Worm (Caenorhabditis elegans): ENCODE data around the gene chtb-2.

Gene chtb-2

ce11 chrIII:6482918-6483317 is at the start of gene chtb-2:
TSS of gene chtb-2 (plus strand) at chrIII:6483218.
- TF ChIP-seq ceh-20 (GFP tag; IDR thresholded peaks at IDR 0.05) (no peak), nhr-42 (GFP tag; IDR thresholded peaks at IDR 0.05) (no peak), unc-39 (tag; optimal IDR thresholded peaks at IDR 0.05) (no peak), F26F4.8 (GFP tag; conservative IDR thresholded peaks at IDR 0.05) (no peak), ztf-11 (tag; optimal IDR thresholded peaks at IDR 0.05) (no peak)

- no peak for TF ChIP-seq tag-97 (GFP tag; IDR thresholded peaks at IDR 0.05)
- TF ChIP-seq hif-1 (tag; optimal IDR thresholded peaks at IDR 0.05) = no peak
- TF ChIP-seq Y5F2A.4 (GFP tag; optimal IDR thresholded peaks at IDR 0.05) = no peak
- TF ChIP-seq dmd-8 (GFP tag; IDR thresholded peaks at IDR 0.05) = no peak
- TF ChIP-seq zag-1 (tag; optimal IDR thresholded peaks at IDR 0.05) = no peak
- TF ChIP-seq duxl-1 (tag; optimal IDR thresholded peaks at IDR 0.05; ENCODE audit: poor library complexity) = no peak
- TF ChIP-seq daf-8 (GFP tag; IDR thresholded peaks at IDR 0.05) = no peak
- no peak for TF ChIP-seq daf-16 (GFP tag; optimal IDR thresholded peaks at IDR 0.05)
- TF ChIP-seq daf-16 (tag; optimal IDR thresholded peaks at IDR 0.05) = no peak
- TF ChIP-seq Y48G9A.11 (GFP tag; IDR thresholded peaks at IDR 0.05) = no peak
- no peak for TF ChIP-seq hlh-30 (tag; optimal IDR thresholded peaks at IDR 0.05; ENCODE audit: insufficient read depth)
- no peak for TF ChIP-seq hlh-11 (tag; optimal IDR thresholded peaks at IDR 0.05)
These were observed 46.7 kb upstream of the chtb-2 start, which contains the start of gene C05D11.1 for ce11 chrIII:6436308-6436707. TSS of gene C05D11.1 (plus strand) at chrIII:6436608.

ce11 chrIII:6439854-6440253 is 43.2 kb upstream of the chtb-2 start:
- no peak for TF ChIP-seq ZK546.5 (tag; optimal IDR thresholded peaks at IDR 0.05)
- TF ChIP-seq snpc-4 (tag; optimal IDR thresholded peaks at IDR 0.05) = no peak
- no peak for TF ChIP-seq lir-3 (tag; optimal IDR thresholded peaks at IDR 0.05)
- no peak for TF ChIP-seq Y48G9A.11 (GFP tag; IDR thresholded peaks at IDR 0.05)
- TF ChIP-seq lin-13 (GFP tag; optimal IDR thresholded peaks at IDR 0.05) = no peak
- peak; percentile 35 for TF ChIP-seq ama-1 (optimal IDR thresholded peaks at IDR 0.05)
- no peak for TF ChIP-seq nhr-48 (tag; optimal IDR thresholded peaks at IDR 0.05)
- no peak for TF ChIP-seq hlh-11 (tag; optimal IDR thresholded peaks at IDR 0.05)
- TF ChIP-seq pha-4 (GFP tag; IDR thresholded peaks at IDR 0.05) = 0 out of 2 replicates have a peak, but pooled peaks have one; percentile 47
- TF ChIP-seq pha-4 (tag; optimal IDR thresholded peaks at IDR 0.05) = no peak
- no peak for TF ChIP-seq hif-1 (tag; optimal IDR thresholded peaks at IDR 0.05)
- no peak for TF ChIP-seq lin-39 (tag; optimal IDR thresholded peaks at IDR 0.05)
- no peak for TF ChIP-seq ZK337.2 (GFP tag; IDR thresholded peaks at IDR 0.05)
- no peak for TF ChIP-seq cey-2 (tag; optimal IDR thresholded peaks at IDR 0.05; ENCODE audit: borderline replicate concordance, insufficient read depth)
- TF ChIP-seq spr-1 (tag; optimal IDR thresholded peaks at IDR 0.05) = no peak
- TF ChIP-seq ctbp-1 (GFP tag; IDR thresholded peaks at IDR 0.05) = no peak
- TF ChIP-seq T20F7.1 (GFP tag; optimal IDR thresholded peaks at IDR 0.05) = no peak
- no peak for TF ChIP-seq lin-15B (tag; optimal IDR thresholded peaks at IDR 0.05)
- TF ChIP-seq lin-38 (GFP tag; IDR thresholded peaks at IDR 0.05) = peak; percentile 47; the same call in 1 of the 2 replicates
- no peak for TF ChIP-seq zip-2 (tag; optimal IDR thresholded peaks at IDR 0.05)
- TF ChIP-seq dmd-8 (GFP tag; IDR thresholded peaks at IDR 0.05) = no peak
- TF ChIP-seq nhr-42 (GFP tag; IDR thresholded peaks at IDR 0.05) = no peak

ce11 chrIII:6442305-6443125 is 40.5 kb upstream of the chtb-2 start, which contains the start of gene mel-32:
TSS of gene mel-32 (minus strand) at chrIII:6443000.
- TF ChIP-seq nhr-48 (tag; optimal IDR thresholded peaks at IDR 0.05) (no peak), nhr-41 (GFP tag; IDR thresholded peaks at IDR 0.05) (no peak), lin-39 (tag; optimal IDR thresholded peaks at IDR 0.05) (no peak), madf-9 (GFP tag; conservative IDR thresholded peaks at IDR 0.05) (no peak), dpl-1 (GFP tag; optimal IDR thresholded peaks at IDR 0.05) (peak; percentile 65), jun-1 (tag; optimal IDR thresholded peaks at IDR 0.05) (no peak), unc-130 (GFP tag; optimal IDR thresholded peaks at IDR 0.05) (peak; percentile 62), spr-3 (GFP tag; optimal IDR thresholded peaks at IDR 0.05) (no peak), ztf-11 (tag; optimal IDR thresholded peaks at IDR 0.05) (no peak), mdt-29 (GFP tag; IDR thresholded peaks at IDR 0.05) (no peak), ceh-62 (tag; optimal IDR thresholded peaks at IDR 0.05) (no peak), duxl-1 (tag; optimal IDR thresholded peaks at IDR 0.05; ENCODE audit: poor library complexity) (no peak), zfp-2 (tag; optimal IDR thresholded peaks at IDR 0.05) (no peak), unc-62 (GFP tag; optimal IDR thresholded peaks at IDR 0.05 in 1 of 2) (no peak), unc-62 (tag; optimal IDR thresholded peaks at IDR 0.05) (no peak), nhr-28 (tag; optimal IDR thresholded peaks at IDR 0.05) (peak; percentile 24), tag-97 (GFP tag; IDR thresholded peaks at IDR 0.05) (no peak)
